ENCODE assay signal across 8 worm cellular contexts in genomic region chrII:12006575-12007098, ce11.
TF ChIP-seq lines count a peak whose summit lies in the region.

TSS of gene mcm-2 (minus strand) at chrII:12006625.

TF ChIP-seq in whole organism, L1 larva, 84 proteins besides CTCF, POLR2A, EP300 and RAD21 (continues in another document):
- TF ChIP-seq vab-15 (tag; optimal IDR thresholded peaks at IDR 0.05; lab: Kevin White, UChicago), result no peak
- TF ChIP-seq sptf-1 (tag; optimal IDR thresholded peaks at IDR 0.05; lab: Kevin White, UChicago), result no peak
- no peak for TF ChIP-seq blmp-1 (tag; optimal IDR thresholded peaks at IDR 0.05; lab: Kevin White, UChicago)
- TF ChIP-seq egl-13 (tag; optimal IDR thresholded peaks at IDR 0.05; lab: Kevin White, UChicago), result peak; percentile 10
- TF ChIP-seq isw-1 (GFP tag; IDR thresholded peaks at IDR 0.05; lab: Robert Waterston, UW), result peak; percentile 38
- peak; percentile 69 for TF ChIP-seq mep-1 (tag; optimal IDR thresholded peaks at IDR 0.05; lab: Kevin White, UChicago)
- TF ChIP-seq nhr-85 (tag; lab: Kevin White, UChicago), result peak; percentile 72
- no peak for TF ChIP-seq pqm-1 (tag; optimal IDR thresholded peaks at IDR 0.05; lab: Kevin White, UChicago)
- TF ChIP-seq nhr-47 (tag; optimal IDR thresholded peaks at IDR 0.05; lab: Kevin White, UChicago), result peak; percentile 76
- no peak for TF ChIP-seq ama-1 (optimal IDR thresholded peaks at IDR 0.05; lab: Kevin White, UChicago)
- TF ChIP-seq irx-1 (tag; optimal IDR thresholded peaks at IDR 0.05; lab: Kevin White, UChicago), result peak; percentile 3
- peak; percentile 38; the same call in 1 of the 2 replicates for TF ChIP-seq grh-1 (GFP tag; IDR thresholded peaks at IDR 0.05; lab: Robert Waterston, UW)

TF ChIP-seq in whole organism, L2 larva, 48 proteins besides CTCF, POLR2A, EP300 and RAD21 (continues in another document):
- peak; percentile 86 for TF ChIP-seq gmeb-1 (tag; optimal IDR thresholded peaks at IDR 0.05; lab: Kevin White, UChicago)
- TF ChIP-seq C34F6.9 (tag; optimal IDR thresholded peaks at IDR 0.05; lab: Kevin White, UChicago), result peak; percentile 78
- peak; percentile 56 for TF ChIP-seq fos-1 (tag; optimal IDR thresholded peaks at IDR 0.05; lab: Kevin White, UChicago)
- peak; percentile 31 for TF ChIP-seq zag-1 (tag; optimal IDR thresholded peaks at IDR 0.05; lab: Kevin White, UChicago)
- TF ChIP-seq crh-2 (tag; optimal IDR thresholded peaks at IDR 0.05; lab: Kevin White, UChicago), result peak; percentile 69
- peak; percentile 41 to 80 for TF ChIP-seq lsy-2 (tag; optimal IDR thresholded peaks at IDR 0.05; lab: Kevin White, UChicago)
- TF ChIP-seq unc-55 (GFP tag; optimal IDR thresholded peaks at IDR 0.05; lab: Kevin White, UChicago), result peak; percentile 88
- TF ChIP-seq lin-11 (tag; optimal IDR thresholded peaks at IDR 0.05; lab: Kevin White, UChicago), result peak; percentile 51
- peak; percentile 51 for TF ChIP-seq nhr-129 (tag; optimal IDR thresholded peaks at IDR 0.05; lab: Kevin White, UChicago)
- TF ChIP-seq nhr-25 (tag; optimal IDR thresholded peaks at IDR 0.05; lab: Kevin White, UChicago), result peak; percentile 57
- TF ChIP-seq lin-39 (tag; optimal IDR thresholded peaks at IDR 0.05; lab: Kevin White, UChicago), result no peak

TF ChIP-seq in whole organism, L3 larva, 47 proteins besides CTCF, POLR2A, EP300 and RAD21 (continues in another document):
- no peak for TF ChIP-seq nhr-237 (tag; optimal IDR thresholded peaks at IDR 0.05; lab: Kevin White, UChicago)
- peak; percentile 81 for TF ChIP-seq lin-15B (tag; optimal IDR thresholded peaks at IDR 0.05; lab: Kevin White, UChicago)
- no peak for TF ChIP-seq nhr-11 (tag; optimal IDR thresholded peaks at IDR 0.05; lab: Kevin White, UChicago)
- no peak for TF ChIP-seq fkh-10 (GFP tag; optimal IDR thresholded peaks at IDR 0.05; lab: Kevin White, UChicago)
- TF ChIP-seq ceh-9 (tag; optimal IDR thresholded peaks at IDR 0.05; lab: Kevin White, UChicago), result no peak
- no peak for TF ChIP-seq ztf-4 (tag; optimal IDR thresholded peaks at IDR 0.05; lab: Kevin White, UChicago)
- peak; percentile 31 for TF ChIP-seq elt-1 (tag; optimal IDR thresholded peaks at IDR 0.05; lab: Kevin White, UChicago)
- no peak for TF ChIP-seq zag-1 (tag; optimal IDR thresholded peaks at IDR 0.05; lab: Kevin White, UChicago)
- no peak for TF ChIP-seq ceh-82 (tag; optimal IDR thresholded peaks at IDR 0.05; lab: Kevin White, UChicago)
- no peak for TF ChIP-seq pqm-1 (tag; optimal IDR thresholded peaks at IDR 0.05; lab: Kevin White, UChicago)
- TF ChIP-seq lsy-12 (tag; optimal IDR thresholded peaks at IDR 0.05; lab: Kevin White, UChicago), result no peak
- no peak for TF ChIP-seq nhr-43 (tag; optimal IDR thresholded peaks at IDR 0.05; lab: Kevin White, UChicago; ENCODE audit: poor library complexity, severe bottlenecking)

TF ChIP-seq in whole organism, L4 larva, 104 proteins besides CTCF, POLR2A, EP300 and RAD21 (continues in another document):
- TF ChIP-seq F44E2.7 (GFP tag; IDR thresholded peaks at IDR 0.05; lab: Robert Waterston, UW) (no peak), unc-39 (tag; optimal IDR thresholded peaks at IDR 0.05; lab: Kevin White, UChicago) (no peak), nhr-111 (GFP tag; optimal IDR thresholded peaks at IDR 0.05; lab: Kevin White, UChicago) (no peak), ztf-7 (tag; optimal IDR thresholded peaks at IDR 0.05; lab: Kevin White, UChicago) (no peak), aha-1 (tag; lab: Kevin White, UChicago) (peak; percentile 91), Y105C5A.15 (GFP tag; IDR thresholded peaks at IDR 0.05; lab: Robert Waterston, UW) (no peak), ZK337.2 (GFP tag; IDR thresholded peaks at IDR 0.05; lab: Robert Waterston, UW) (no peak), gei-8 (GFP tag; optimal IDR thresholded peaks at IDR 0.05; lab: Kevin White, UChicago) (no peak), lsy-2 (tag; optimal IDR thresholded peaks at IDR 0.05; lab: Kevin White, UChicago) (no peak), saeg-2 (GFP tag; IDR thresholded peaks at IDR 0.05; lab: Robert Waterston, UW) (no peak), fos-1 (tag; optimal IDR thresholded peaks at IDR 0.05; lab: Kevin White, UChicago) (no peak), lim-7 (GFP tag; IDR thresholded peaks at IDR 0.05; lab: Robert Waterston, UW) (no peak), lin-13 (GFP tag; optimal IDR thresholded peaks at IDR 0.05; lab: Kevin White, UChicago) (peak; percentile 52)

TF ChIP-seq in whole organism, late embryonic, 69 proteins besides CTCF, POLR2A, EP300 and RAD21:
- TF ChIP-seq madf-2 (tag; optimal IDR thresholded peaks at IDR 0.05; lab: Kevin White, UChicago) (no peak), elt-2 (tag; optimal IDR thresholded peaks at IDR 0.05; lab: Kevin White, UChicago) (peak; percentile 10), nhr-11 (tag; optimal IDR thresholded peaks at IDR 0.05; lab: Kevin White, UChicago) (no peak), lim-6 (tag; optimal IDR thresholded peaks at IDR 0.05; lab: Kevin White, UChicago) (no peak), ceh-22 (tag; optimal IDR thresholded peaks at IDR 0.05; lab: Kevin White, UChicago) (no peak), C08G9.2 (tag; optimal IDR thresholded peaks at IDR 0.05; lab: Kevin White, UChicago) (no peak), hlh-6 (tag; optimal IDR thresholded peaks at IDR 0.05; lab: Kevin White, UChicago) (no peak), nfya-1 (tag; optimal IDR thresholded peaks at IDR 0.05; lab: Kevin White, UChicago) (peak; percentile 17), unc-3 (GFP tag; conservative IDR thresholded peaks at IDR 0.05; lab: Robert Waterston, UW) (no peak), unc-3 (tag; optimal IDR thresholded peaks at IDR 0.05; lab: Kevin White, UChicago) (no peak), dve-1 (tag; optimal IDR thresholded peaks at IDR 0.05; lab: Kevin White, UChicago) (no peak)

TF ChIP-seq in whole organism, midembryonic, 9 proteins besides CTCF, POLR2A, EP300 and RAD21:
- TF ChIP-seq tab-1 (GFP tag; IDR thresholded peaks at IDR 0.05; lab: Robert Waterston, UW), result no peak
- no peak for TF ChIP-seq flt-1 (GFP tag; IDR thresholded peaks at IDR 0.05; lab: Robert Waterston, UW)
- 0 out of 2 replicates have a peak, but pooled peaks have one; percentile 25 for TF ChIP-seq ztf-23 (GFP tag; IDR thresholded peaks at IDR 0.05; lab: Robert Waterston, UW)
- no peak for TF ChIP-seq klf-2 (GFP tag; conservative IDR thresholded peaks at IDR 0.05; lab: Robert Waterston, UW)
- TF ChIP-seq cog-1 (tag; optimal IDR thresholded peaks at IDR 0.05; lab: Kevin White, UChicago), result no peak
- no peak for TF ChIP-seq T22C8.4 (GFP tag; IDR thresholded peaks at IDR 0.05; lab: Robert Waterston, UW)
TF ChIP-seq in whole organism, midembryonic: peak in this region for 1.

TF ChIP-seq in whole organism, mixed stage, embryonic, 35 proteins besides CTCF, POLR2A, EP300 and RAD21:
- TF ChIP-seq zip-8 (tag; optimal IDR thresholded peaks at IDR 0.05; lab: Kevin White, UChicago) (peak; percentile 69), nhr-237 (tag; optimal IDR thresholded peaks at IDR 0.05; lab: Kevin White, UChicago) (peak; percentile 1), tbx-8 (GFP tag; optimal IDR thresholded peaks at IDR 0.05; lab: Kevin White, UChicago) (no peak), elt-1 (tag; optimal IDR thresholded peaks at IDR 0.05; lab: Kevin White, UChicago; ENCODE audit: borderline replicate concordance, insufficient read depth) (peak; percentile 17)

TF ChIP-seq in whole organism, young adult, 124 proteins besides CTCF, POLR2A, EP300 and RAD21 (continues in another document):
- no peak for TF ChIP-seq sdz-38 (tag; optimal IDR thresholded peaks at IDR 0.05; lab: Kevin White, UChicago)
- no peak for TF ChIP-seq unc-62 (GFP tag; optimal IDR thresholded peaks at IDR 0.05; lab: Kevin White, UChicago)
- TF ChIP-seq mxl-1 (tag; optimal IDR thresholded peaks at IDR 0.05; lab: Kevin White, UChicago), result no peak
- TF ChIP-seq F37B4.10 (GFP tag; IDR thresholded peaks at IDR 0.05; lab: Robert Waterston, UW), result no peak
- TF ChIP-seq madf-6 (GFP tag; IDR thresholded peaks at IDR 0.05; lab: Robert Waterston, UW), result peak; percentile 99
- TF ChIP-seq nfyb-1 (GFP tag; IDR thresholded peaks at IDR 0.05; lab: Robert Waterston, UW), result peak; percentile 64
- peak; percentile 10 for TF ChIP-seq nhr-80 (tag; optimal IDR thresholded peaks at IDR 0.05; lab: Kevin White, UChicago)
- TF ChIP-seq ztf-22 (GFP tag; optimal IDR thresholded peaks at IDR 0.05; lab: Kevin White, UChicago), result no peak
- TF ChIP-seq F23B12.7 (tag; optimal IDR thresholded peaks at IDR 0.05; lab: Kevin White, UChicago; ENCODE audit: insufficient read depth), result peak; percentile 69
- TF ChIP-seq ets-4 (GFP tag; optimal IDR thresholded peaks at IDR 0.05; lab: Kevin White, UChicago), result no peak
- no peak for TF ChIP-seq F39B2.1 (GFP tag; IDR thresholded peaks at IDR 0.05; lab: Robert Waterston, UW)
- TF ChIP-seq lsy-27 (tag; optimal IDR thresholded peaks at IDR 0.05; lab: Kevin White, UChicago; ENCODE audit: borderline replicate concordance, insufficient read depth), result no peak
- peak; percentile 99 for TF ChIP-seq efl-1 (GFP tag; optimal IDR thresholded peaks at IDR 0.05; lab: Kevin White, UChicago)
- no peak for TF ChIP-seq ZK185.1 (tag; optimal IDR thresholded peaks at IDR 0.05; lab: Kevin White, UChicago; ENCODE audit: poor library complexity, severe bottlenecking)
- no peak for TF ChIP-seq aptf-3 (GFP tag; IDR thresholded peaks at IDR 0.05; lab: Robert Waterston, UW)
- TF ChIP-seq ceh-91 (GFP tag; IDR thresholded peaks at IDR 0.05; lab: Robert Waterston, UW), result peak; percentile 98
- TF ChIP-seq Y56A3A.18 (GFP tag; IDR thresholded peaks at IDR 0.05; lab: Robert Waterston, UW), result no peak
- no peak for TF ChIP-seq F10E7.11 (tag; optimal IDR thresholded peaks at IDR 0.05; lab: Kevin White, UChicago)
- TF ChIP-seq madf-10 (tag; optimal IDR thresholded peaks at IDR 0.05; lab: Kevin White, UChicago), result no peak
- TF ChIP-seq egl-18 (GFP tag; IDR thresholded peaks at IDR 0.05; lab: Robert Waterston, UW), result no peak
- no peak for TF ChIP-seq Y53F4B.3 (GFP tag; IDR thresholded peaks at IDR 0.05; lab: Robert Waterston, UW)
- no peak for TF ChIP-seq mes-4 (tag; optimal IDR thresholded peaks at IDR 0.05; lab: Kevin White, UChicago)
- TF ChIP-seq dox-1 (GFP tag; IDR thresholded peaks at IDR 0.05; lab: Robert Waterston, UW), result no peak
- no peak for TF ChIP-seq nhr-90 (tag; optimal IDR thresholded peaks at IDR 0.05; lab: Kevin White, UChicago)
- TF ChIP-seq lin-26 (GFP tag; IDR thresholded peaks at IDR 0.05; lab: Robert Waterston, UW), result no peak
- no peak for TF ChIP-seq B0261.1 (tag; optimal IDR thresholded peaks at IDR 0.05; lab: Kevin White, UChicago)
- no peak for TF ChIP-seq pha-4 (tag; optimal IDR thresholded peaks at IDR 0.05; lab: Kevin White, UChicago)
- peak; percentile 46 for TF ChIP-seq hrde-1 (tag; optimal IDR thresholded peaks at IDR 0.05; lab: Kevin White, UChicago; ENCODE audit: borderline replicate concordance)
- peak; percentile 98 for TF ChIP-seq lin-54 (GFP tag; optimal IDR thresholded peaks at IDR 0.05; lab: Kevin White, UChicago)
- TF ChIP-seq dpff-1 (tag; optimal IDR thresholded peaks at IDR 0.05; lab: Kevin White, UChicago), result no peak
- no peak for TF ChIP-seq lag-1 (GFP tag; IDR thresholded peaks at IDR 0.05; lab: Robert Waterston, UW)
- no peak for TF ChIP-seq let-607 (tag; optimal IDR thresholded peaks at IDR 0.05; lab: Kevin White, UChicago)
